Fruit fly (Drosophila melanogaster) whole organism, embryonic: Measurements from ENCODE around the gene Ppat-Dpck.

ENCODE experiments used
- ATbp ChIP-seq: fragments of 200-800 bp; sonication (Bioruptor generic); optimal IDR thresholded peaks from 2 replicates; lab custom pipeline; 2017; ENCODE audit warnings: missing biosample characterization, mild to moderate bottlenecking, missing genetic modification characterization, missing genetic modification reagents
- Abd-B ChIP-seq: fragments of 200-800 bp; sonication (Bioruptor generic); optimal IDR thresholded peaks from 2 replicates; lab custom pipeline; 2018; ENCODE audit warnings: missing biosample characterization, mild to moderate bottlenecking, missing genetic modification characterization, moderate library complexity
- Antp ChIP-seq: fragments of 200-800 bp; sonication (Bioruptor generic); optimal IDR thresholded peaks from 3 replicates; lab custom pipeline; 2016; ENCODE audit warnings: missing biosample characterization, missing genetic modification characterization
- Atf3 ChIP-seq: fragments of 200-800 bp; sonication (Bioruptor generic); optimal IDR thresholded peaks from 3 replicates; lab custom pipeline; 2016; ENCODE audit warnings: missing biosample characterization, missing genetic modification characterization
- Bdp1 ChIP-seq: fragments of 200-800 bp; sonication (Bioruptor generic); optimal IDR thresholded peaks from 3 replicates; lab custom pipeline; 2016; ENCODE audit warnings: missing biosample characterization, missing genetic modification characterization
- Bgb ChIP-seq: fragments of 200-800 bp; sonication (Bioruptor generic); IDR thresholded peaks from 2 replicates; pipeline ENCODE4 v1.3.6; 2022; ENCODE audit warnings: missing biosample characterization, missing genetic modification characterization; ENCODE audit not compliant: partially characterized antibody
- CG10267 ChIP-seq: fragments of 200-800 bp; sonication (Bioruptor generic); optimal IDR thresholded peaks from 2 replicates; lab custom pipeline; 2018; ENCODE audit warnings: missing biosample characterization, mild to moderate bottlenecking, missing genetic modification characterization, moderate library complexity
- CG10959 ChIP-seq: fragments of 200-800 bp; sonication (Bioruptor generic); IDR thresholded peaks from 2 replicates; pipeline ENCODE4 v1.3.6; 2022; ENCODE audit warnings: missing biosample characterization, missing genetic modification characterization
- CG11398 ChIP-seq: fragments of 200-800 bp; sonication (Bioruptor generic); optimal IDR thresholded peaks from 2 replicates; lab custom pipeline; 2016; ENCODE audit warnings: missing biosample characterization, missing genetic modification characterization
- CG12391 ChIP-seq: fragments of 200-800 bp; sonication (Bioruptor generic); optimal IDR thresholded peaks from 3 replicates; lab custom pipeline; 2018; ENCODE audit warnings: missing biosample characterization, mild to moderate bottlenecking, missing genetic modification characterization, moderate library complexity
- CG15514 ChIP-seq: fragments of 200-800 bp; sonication (Bioruptor generic); optimal IDR thresholded peaks from 3 replicates; lab custom pipeline; 2017; ENCODE audit warnings: missing biosample characterization, missing genetic modification characterization, mild to moderate bottlenecking, moderate library complexity, missing genetic modification reagents
- CG15601 ChIP-seq: fragments of 200-800 bp; sonication (Bioruptor generic); optimal IDR thresholded peaks from 3 replicates; lab custom pipeline; 2019; ENCODE audit warnings: missing biosample characterization, mild to moderate bottlenecking, missing genetic modification characterization, moderate library complexity
- CG16779 ChIP-seq: fragments of 200-800 bp; sonication (Bioruptor generic); IDR thresholded peaks from 2 replicates; pipeline ENCODE4 v1.3.6; 2022; ENCODE audit warnings: missing biosample characterization, missing genetic modification characterization
- CG17612 ChIP-seq: fragments of 200-800 bp; sonication (Bioruptor generic); IDR thresholded peaks from 2 replicates; pipeline ENCODE4 v1.3.6; 2022; ENCODE audit warnings: missing biosample characterization, missing genetic modification characterization
- CG2875 ChIP-seq: fragments of 200-800 bp; sonication (Bioruptor generic); optimal IDR thresholded peaks from 2 replicates; lab custom pipeline; 2017; ENCODE audit warnings: missing biosample characterization, mild to moderate bottlenecking, missing genetic modification characterization, missing genetic modification reagents
- CG30403 ChIP-seq: fragments of 200-800 bp; sonication (Bioruptor generic); optimal IDR thresholded peaks from 3 replicates; lab custom pipeline; 2016; ENCODE audit warnings: missing biosample characterization, missing genetic modification characterization
- CG3995 ChIP-seq: fragments of 200-800 bp; sonication (Bioruptor generic); optimal IDR thresholded peaks from 3 replicates; lab custom pipeline; 2016; ENCODE audit warnings: missing biosample characterization, missing genetic modification characterization
- CG4360 ChIP-seq: fragments of 200-800 bp; sonication (Bioruptor generic); IDR thresholded peaks from 2 replicates; pipeline ENCODE4 v1.3.6; 2022; ENCODE audit warnings: missing biosample characterization, missing genetic modification characterization
- CG4404 ChIP-seq: fragments of 200-800 bp; sonication (Bioruptor generic); IDR thresholded peaks from 2 replicates; pipeline ENCODE4 v1.3.6; 2022; ENCODE audit warnings: missing biosample characterization, missing genetic modification characterization
- CG6254 ChIP-seq: fragments of 200-800 bp; sonication (Bioruptor generic); optimal IDR thresholded peaks from 3 replicates; lab custom pipeline; 2017; ENCODE audit warnings: mild to moderate bottlenecking, missing biosample characterization, missing genetic modification reagents, missing genetic modification characterization
- CG6272 ChIP-seq: fragments of 200-800 bp; sonication (Bioruptor generic); IDR thresholded peaks from 2 replicates; pipeline ENCODE4 v1.3.6; 2022; ENCODE audit warnings: missing biosample characterization, missing genetic modification characterization
- CG8478 ChIP-seq: fragments of >200 bp; optimal IDR thresholded peaks from 2 replicates; lab custom pipeline; 2018
- CHES-1-like ChIP-seq: fragments of 200-800 bp; sonication (Bioruptor generic); optimal IDR thresholded peaks from 2 replicates; lab custom pipeline; 2016; ENCODE audit warnings: missing biosample characterization, missing genetic modification characterization
- Deaf1 ChIP-seq: fragments of 200-800 bp; optimal IDR thresholded peaks from 3 replicates; lab custom pipeline; 2019; ENCODE audit warnings: missing biosample characterization, mild to moderate bottlenecking, missing genetic modification characterization, moderate library complexity
- Dll ChIP-seq: fragments of 200-800 bp; sonication (Bioruptor generic); IDR thresholded peaks from 4 replicates; pipeline ENCODE4 v1.3.6; 2022; ENCODE audit warnings: missing biosample characterization, missing genetic modification characterization; ENCODE audit not compliant: partially characterized antibody
- Ets97D ChIP-seq: fragments of 200-800 bp; sonication (Bioruptor generic); optimal IDR thresholded peaks from 3 replicates; lab custom pipeline; 2016; ENCODE audit warnings: missing biosample characterization, missing genetic modification characterization
- Fer1 ChIP-seq: fragments of 200-800 bp; sonication (Bioruptor generic); optimal IDR thresholded peaks from 2 replicates; lab custom pipeline; 2017; ENCODE audit warnings: missing biosample characterization, mild to moderate bottlenecking, missing genetic modification characterization
- H15 ChIP-seq: fragments of 200-800 bp; sonication (Bioruptor generic); IDR thresholded peaks from 3 replicates; pipeline ENCODE4 v1.3.6; 2022; ENCODE audit warnings: missing biosample characterization, missing genetic modification characterization
- Lim3 ChIP-seq: fragments of 200-800 bp; sonication (Bioruptor generic); IDR thresholded peaks from 2 replicates; pipeline ENCODE4 v1.3.6; 2022; ENCODE audit warnings: missing biosample characterization, missing genetic modification characterization
- Side ChIP-seq: fragments of 200-800 bp; sonication (Bioruptor generic); optimal IDR thresholded peaks from 2 replicates; lab custom pipeline; 2016; ENCODE audit warnings: missing biosample characterization, missing genetic modification characterization
- TFAM ChIP-seq: fragments of 200-800 bp; sonication (Bioruptor generic); optimal IDR thresholded peaks from 2 replicates; lab custom pipeline; 2017; ENCODE audit warnings: missing biosample characterization, missing genetic modification characterization, inconsistent platforms
- Vsx1 ChIP-seq: fragments of 200-800 bp; sonication (Bioruptor generic); optimal IDR thresholded peaks from 2 replicates; lab custom pipeline; 2017; ENCODE audit warnings: missing biosample characterization, mild to moderate bottlenecking, missing genetic modification characterization, missing genetic modification reagents
- btn ChIP-seq: fragments of 200-800 bp; sonication (Bioruptor generic); optimal IDR thresholded peaks from 2 replicates; lab custom pipeline; 2016; ENCODE audit warnings: missing biosample characterization, missing genetic modification characterization
- caup ChIP-seq: fragments of 200-800 bp; sonication (Bioruptor generic); optimal IDR thresholded peaks from 3 replicates; lab custom pipeline; 2017; ENCODE audit warnings: missing biosample characterization, mild to moderate bottlenecking, missing genetic modification characterization, moderate library complexity; ENCODE audit not compliant: severe bottlenecking
- dan ChIP-seq: fragments of 200-800 bp; sonication (Bioruptor generic); IDR thresholded peaks from 2 replicates; pipeline ENCODE4 v1.3.6; 2022; ENCODE audit warnings: missing biosample characterization, missing genetic modification characterization
- dmrt99B ChIP-seq: fragments of 200-800 bp; sonication (Bioruptor generic); optimal IDR thresholded peaks from 2 replicates; lab custom pipeline; 2018; ENCODE audit warnings: missing biosample characterization, mild to moderate bottlenecking, missing genetic modification characterization, moderate library complexity
- exex ChIP-seq: fragments of 200-800 bp; sonication (Bioruptor generic); optimal IDR thresholded peaks from 4 replicates; lab custom pipeline; 2018; ENCODE audit warnings: missing biosample characterization, mild to moderate bottlenecking, missing genetic modification characterization, moderate library complexity
- grau ChIP-seq: fragments of 200-800 bp; optimal IDR thresholded peaks from 3 replicates; lab custom pipeline; 2019; ENCODE audit warnings: missing biosample characterization, mild to moderate bottlenecking, missing genetic modification characterization, moderate library complexity
- grn ChIP-seq: fragments of 200-800 bp; sonication (Bioruptor generic); optimal IDR thresholded peaks from 3 replicates; lab custom pipeline; 2017; ENCODE audit warnings: missing biosample characterization, missing genetic modification characterization
- her ChIP-seq: fragments of 200-800 bp; sonication (Bioruptor generic); optimal IDR thresholded peaks from 2 replicates; lab custom pipeline; 2016; ENCODE audit warnings: missing biosample characterization, missing genetic modification characterization
- ken ChIP-seq: fragments of 200-800 bp; sonication (Bioruptor generic); IDR thresholded peaks from 3 replicates; pipeline ENCODE4 v1.3.6; 2022; ENCODE audit warnings: missing biosample characterization, missing genetic modification characterization
- oc ChIP-seq: fragments of 200-800 bp; sonication (Bioruptor generic); optimal IDR thresholded peaks from 2 replicates; lab custom pipeline; 2018; ENCODE audit warnings: missing biosample characterization, mild to moderate bottlenecking, missing genetic modification characterization, moderate library complexity
- prd ChIP-seq, 3 experiments: fragments of >200 bp in 2 of 3; fragments of 200-800 bp in 1 of 3; sonication (Bioruptor generic) in 1 of 3; optimal IDR thresholded peaks in 2 of 3; IDR thresholded peaks in 1 of 3; 2 replicates in 2 of 3; 3 replicates in 1 of 3; pipeline versions ENCODE4 v1.3.6 to Lab custom; 2017 to 2022; ENCODE audit warnings: missing biosample characterization in 1 of 3, missing genetic modification characterization in 1 of 3
- pum ChIP-seq: fragments of 200-800 bp; sonication (Bioruptor generic); optimal IDR thresholded peaks from 2 replicates; lab custom pipeline; 2016; ENCODE audit warnings: missing biosample characterization, missing genetic modification characterization
- row ChIP-seq: fragments of 200-800 bp; sonication (Bioruptor generic); IDR thresholded peaks from 3 replicates; pipeline ENCODE4 v1.3.6; 2022; ENCODE audit warnings: missing biosample characterization, missing genetic modification characterization
- schlank ChIP-seq: fragments of 200-800 bp; sonication (Bioruptor generic); optimal IDR thresholded peaks from 2 replicates; lab custom pipeline; 2018; ENCODE audit warnings: missing biosample characterization, mild to moderate bottlenecking, missing genetic modification characterization
- ssp ChIP-seq: fragments of 200-800 bp; sonication (Bioruptor generic); IDR thresholded peaks from 2 replicates; pipeline ENCODE4 v1.3.6; 2022; ENCODE audit warnings: missing biosample characterization, missing genetic modification characterization
- tna ChIP-seq: fragments of 200-800 bp; sonication (Bioruptor generic); IDR thresholded peaks from 2 replicates; pipeline ENCODE4 v1.3.6; 2022; ENCODE audit warnings: missing biosample characterization, missing genetic modification characterization; ENCODE audit not compliant: partially characterized antibody
- tx ChIP-seq: fragments of 200-800 bp; sonication (Bioruptor generic); optimal IDR thresholded peaks from 2 replicates; lab custom pipeline; 2016; ENCODE audit warnings: missing biosample characterization, missing genetic modification characterization

Gene Ppat-Dpck

dm6 chr3L:5770817-5771425 lies 2.3 kb upstream of the Ppat-Dpck start (continued):
- TF ChIP-seq CHES-1-like = peak; percentile 88
- peak; percentile 59 for TF ChIP-seq Deaf1
- peak; percentile 91 for TF ChIP-seq CG30403
- TF ChIP-seq grau (tag; lab: Kevin White, UChicago) = peak; percentile 89
- TF ChIP-seq Vsx1 (GFP tag; lab: Kevin White, UChicago) = no peak
- TF ChIP-seq Fer1 (GFP tag; lab: Kevin White, UChicago) = peak; percentile 91
- TF ChIP-seq Atf3 = peak; percentile 50
- TF ChIP-seq CG4404 (GFP tag; lab: Robert Waterston, UW) = peak; percentile 27; the same call in 1 of the 2 replicates
- TF ChIP-seq caup (GFP tag; lab: Kevin White, UChicago) = peak; percentile 88
- TF ChIP-seq oc (tag; lab: Kevin White, UChicago) = peak; percentile 64
- peak; percentile 62 for TF ChIP-seq CG11398 (GFP tag; lab: Kevin White, UChicago)
- TF ChIP-seq Lim3 (GFP tag; lab: Robert Waterston, UW) = no peak
- TF ChIP-seq dmrt99B = no peak
- peak; percentile 86 for TF ChIP-seq CG15601 (tag; lab: Kevin White, UChicago)
- TF ChIP-seq Ets97D (GFP tag; lab: Kevin White, UChicago) = peak; percentile 74
- TF ChIP-seq exex (tag; lab: Kevin White, UChicago) = no peak
- TF ChIP-seq Antp (GFP tag; lab: Kevin White, UChicago) = peak; percentile 89
- no peak for TF ChIP-seq TFAM (GFP tag; lab: Kevin White, UChicago)
- TF ChIP-seq CG10959 = no peak
- peak; percentile 95 for TF ChIP-seq grn (GFP tag; lab: Kevin White, UChicago)
- TF ChIP-seq btn = peak; percentile 49
- TF ChIP-seq CG8478 (lab: Kevin White, UChicago) = peak; percentile 97
- TF ChIP-seq ken (GFP tag; lab: Robert Waterston, UW) = 0 out of 3 replicates have a peak, but pooled peaks have one; percentile 40
- peak; percentile 65 for TF ChIP-seq CG15514 (GFP tag; lab: Kevin White, UChicago)
- no peak for TF ChIP-seq Dll (GFP tag; lab: Robert Waterston, UW)
- TF ChIP-seq ATbp (GFP tag; lab: Kevin White, UChicago) = no peak
- peak; percentile 89 for TF ChIP-seq Side
- peak; percentile 45 for TF ChIP-seq CG2875
- no peak for TF ChIP-seq CG6254 (GFP tag; lab: Kevin White, UChicago)
- TF ChIP-seq Abd-B (GFP tag; lab: Kevin White, UChicago) = peak; percentile 35
- TF ChIP-seq her (GFP tag; lab: Kevin White, UChicago) = peak; percentile 86
- peak; percentile 50 for TF ChIP-seq CG3995 (GFP tag; lab: Kevin White, UChicago)
- no peak for TF ChIP-seq H15 (GFP tag; lab: Robert Waterston, UW)
- TF ChIP-seq CG17612 (GFP tag; lab: Robert Waterston, UW) = peak; percentile 58
- TF ChIP-seq prd (optimal IDR thresholded peaks at IDR 0.05; lab: Kevin White, UChicago) = no peak
- TF ChIP-seq prd (GFP tag; IDR thresholded peaks at IDR 0.05; lab: Robert Waterston, UW) = peak; percentile 80
- 0 out of 2 replicates have a peak, but pooled peaks have one; percentile 7 for TF ChIP-seq CG16779 (GFP tag; lab: Robert Waterston, UW)
- TF ChIP-seq tx (GFP tag; lab: Kevin White, UChicago) = peak; percentile 88
- no peak for TF ChIP-seq tna (GFP tag; lab: Robert Waterston, UW)
- no peak for TF ChIP-seq CG6272 (GFP tag; lab: Robert Waterston, UW)
- peak; percentile 34; the same call in 1 of the 2 replicates for TF ChIP-seq ssp
- peak; percentile 79 for TF ChIP-seq pum (GFP tag; lab: Kevin White, UChicago)
- peak; percentile 72 for TF ChIP-seq Bdp1 (GFP tag; lab: Kevin White, UChicago)
- peak; percentile 89 for TF ChIP-seq CG12391
- peak; percentile 94 for TF ChIP-seq CG10267
- TF ChIP-seq dan (GFP tag; lab: Robert Waterston, UW) = no peak
- TF ChIP-seq schlank (tag; lab: Kevin White, UChicago) = peak; percentile 81
- TF ChIP-seq Bgb = peak; percentile 67
- peak; percentile 96 for TF ChIP-seq CG4360 (GFP tag; lab: Robert Waterston, UW)
- peak; percentile 96 for TF ChIP-seq row (GFP tag; lab: Robert Waterston, UW)
